Worm (Caenorhabditis elegans) whole organism, midembryonic: ENCODE data around the gene Y49F6B.20.
"Not testable (repeated sequence)": the region's sequence is repeated elsewhere in the genome, so short reads cannot be mapped to it uniquely, and the experiment has no call there.

Source experiments
- T22C8.4 ChIP-seq: fragments of 200-800 bp; sonication (Bioruptor generic); IDR thresholded peaks from 2 replicates; pipeline ENCODE4 v1.3.6; 2022; ENCODE audit warnings: missing genetic modification characterization, missing compliant biosample characterization
- cog-1 ChIP-seq: sonication (generic microtip); optimal IDR thresholded peaks from 2 replicates; lab custom pipeline; 2016; ENCODE audit warnings: missing genetic modification characterization, missing compliant biosample characterization
- flt-1 ChIP-seq: fragments of 200-800 bp; sonication (Bioruptor generic); IDR thresholded peaks from 2 replicates; pipeline ENCODE4 v1.3.6; 2022; ENCODE audit warnings: missing genetic modification characterization, missing compliant biosample characterization
- klf-2 ChIP-seq: fragments of 200-800 bp; sonication (Bioruptor generic); conservative IDR thresholded peaks from 2 replicates; pipeline ENCODE4 v1.3.6; 2022; ENCODE audit warnings: missing genetic modification reagents, missing genetic modification characterization, missing compliant biosample characterization
- med-1 ChIP-seq: sonication (generic microtip); optimal IDR thresholded peaks from 2 replicates; lab custom pipeline; 2017; ENCODE audit warnings: missing genetic modification characterization, mild to moderate bottlenecking, missing compliant biosample characterization, antibody characterized with exemption, missing genetic modification reagents; ENCODE audit not compliant: insufficient read depth
- ref-1 ChIP-seq: fragments of 200-800 bp; sonication (Bioruptor generic); conservative IDR thresholded peaks from 2 replicates; pipeline ENCODE4 v1.3.6; 2022; ENCODE audit warnings: missing genetic modification reagents, missing genetic modification characterization, missing compliant biosample characterization
- tab-1 ChIP-seq: fragments of 200-800 bp; sonication (Bioruptor generic); IDR thresholded peaks from 2 replicates; pipeline ENCODE4 v1.3.6; 2022; ENCODE audit warnings: missing genetic modification characterization, missing compliant biosample characterization
- ztf-23 ChIP-seq: fragments of 200-800 bp; sonication (Bioruptor generic); IDR thresholded peaks from 2 replicates; pipeline ENCODE4 v1.3.6; 2022; ENCODE audit warnings: missing genetic modification reagents, missing genetic modification characterization, missing compliant biosample characterization
- ztf-29 ChIP-seq: fragments of 200-800 bp; sonication (Bioruptor generic); IDR thresholded peaks from 2 replicates; pipeline ENCODE4 v1.3.6; 2022; ENCODE audit warnings: missing genetic modification reagents, missing genetic modification characterization, missing compliant biosample characterization

Gene Y49F6B.20

DNA sequence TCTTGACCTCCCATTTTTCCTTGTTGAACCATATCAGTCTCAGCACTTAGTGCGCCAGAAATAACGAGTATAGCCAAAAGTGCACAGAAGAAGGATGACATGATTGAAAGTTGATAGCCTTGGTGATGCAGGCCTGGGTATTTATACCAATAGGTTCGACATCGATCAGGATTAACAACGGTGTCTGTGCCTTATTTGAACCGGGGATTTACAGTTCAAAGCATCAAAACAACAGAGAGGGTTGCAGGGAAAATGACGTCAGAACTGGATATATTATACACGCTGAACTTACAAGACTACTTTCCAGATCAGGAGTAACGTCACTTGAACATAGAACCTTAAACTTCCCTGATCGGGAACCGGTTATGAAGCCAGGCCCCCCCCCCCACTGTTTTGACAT, 1.9 kb upstream of the Y49F6B.20 start, which contains the start of gene Y49F6B.12:
TSS of gene Y49F6B.12 (minus strand) at position 101 of the 400 bp plus-strand sequence.
- TF ChIP-seq flt-1 (no peak), klf-2 (GFP tag; lab: Robert Waterston, UW) (no peak), ztf-29 (GFP tag; lab: Robert Waterston, UW) (no peak), cog-1 (no peak), T22C8.4 (GFP tag; lab: Robert Waterston, UW) (no peak), ref-1 (GFP tag; lab: Robert Waterston, UW) (no peak), tab-1 (no peak)

ce11 chrII:3471603-3472002, 1.2 kb upstream of the Y49F6B.20 start, which contains the start of gene Y49F6B.13:
Gene Y49F6B.13, minus strand, starts transcription at chrII:3471703.
- TF ChIP-seq cog-1 (no peak), ref-1 (GFP tag; lab: Robert Waterston, UW) (no peak), T22C8.4 (GFP tag; lab: Robert Waterston, UW) (no peak), flt-1 (no peak)

DNA sequence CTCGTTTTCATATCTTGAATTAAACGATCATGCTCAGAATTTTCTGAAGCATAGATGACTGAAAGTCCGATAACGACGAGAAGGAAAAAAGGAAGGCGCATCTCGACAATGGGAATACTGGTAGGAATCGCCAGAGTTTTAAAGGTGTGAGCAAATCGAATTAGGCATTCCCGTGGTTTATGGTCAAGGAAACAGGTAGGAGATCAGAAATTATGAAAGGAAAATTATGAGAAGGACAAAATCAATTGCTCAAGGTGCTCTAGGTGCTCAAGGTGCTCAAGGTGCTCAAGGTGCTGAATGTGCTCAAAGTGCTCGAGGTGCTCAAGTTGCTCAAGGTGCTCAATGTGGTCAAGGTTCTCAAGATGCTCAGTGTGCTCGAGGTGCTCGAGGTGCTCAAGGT, 5.9 kb downstream of the Y49F6B.20 start, which contains the start of gene C16C8.10:
TSS of gene C16C8.10 (minus strand) at position 101 of the 400 bp plus-strand sequence.
- not testable (repeated sequence) for TF ChIP-seq T22C8.4 (GFP tag; lab: Robert Waterston, UW); ref-1 (GFP tag; lab: Robert Waterston, UW); tab-1

DNA sequence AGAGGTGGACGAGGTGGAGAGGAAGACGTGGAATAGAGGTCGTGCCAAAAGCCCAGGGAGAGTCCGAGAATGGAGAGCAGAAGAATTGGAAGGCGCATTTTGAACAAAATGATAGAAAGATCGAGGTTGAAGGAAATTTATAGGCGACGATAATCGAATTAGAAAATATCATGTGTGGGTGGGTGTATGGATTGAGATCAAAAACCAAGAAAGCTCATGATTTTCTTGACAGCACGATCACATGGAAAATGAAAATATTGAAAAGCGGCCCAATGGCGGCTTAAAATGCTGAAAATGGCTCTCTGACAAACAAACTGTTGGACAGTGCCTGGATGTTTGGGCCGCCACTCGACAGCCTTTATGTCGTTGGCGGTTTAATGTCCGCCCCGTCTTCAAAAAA, 7.4 kb downstream of the Y49F6B.20 start, which contains the start of gene C16C8.9:
TSS of gene C16C8.9 (minus strand) at position 101 of the 400 bp plus-strand sequence.
- TF ChIP-seq ztf-23 (GFP tag; lab: Robert Waterston, UW) (no peak), T22C8.4 (GFP tag; lab: Robert Waterston, UW) (no peak), cog-1 (no peak), ztf-29 (GFP tag; lab: Robert Waterston, UW) (no peak), tab-1 (no peak), flt-1 (no peak)

DNA sequence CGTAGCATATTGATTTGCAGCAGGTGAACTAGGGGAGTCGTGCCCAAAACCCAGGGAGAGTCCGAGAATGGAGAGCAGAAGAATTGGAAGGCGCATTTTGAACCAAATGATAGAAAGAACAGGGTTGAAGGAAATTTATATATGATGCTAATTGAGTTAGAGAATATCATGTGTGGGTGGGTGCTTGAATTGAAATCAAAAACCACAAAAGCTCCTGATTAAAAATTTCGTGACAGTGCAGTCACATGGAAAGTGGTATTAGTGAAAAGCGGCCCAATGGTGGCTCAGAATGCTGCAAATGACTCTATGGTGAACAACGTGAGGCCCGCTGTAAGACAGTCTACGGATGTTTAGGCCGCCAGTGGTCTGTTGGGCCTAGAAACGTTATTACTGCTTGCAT, 8.9 kb downstream of the Y49F6B.20 start, which contains the start of gene C16C8.8:
TSS of gene C16C8.8 (minus strand) at position 101 of the 400 bp plus-strand sequence.
- TF ChIP-seq T22C8.4 (GFP tag; lab: Robert Waterston, UW): no peak
- no peak for TF ChIP-seq ref-1 (GFP tag; lab: Robert Waterston, UW)
- no peak for TF ChIP-seq ztf-23 (GFP tag; lab: Robert Waterston, UW)
- TF ChIP-seq tab-1: no peak

DNA sequence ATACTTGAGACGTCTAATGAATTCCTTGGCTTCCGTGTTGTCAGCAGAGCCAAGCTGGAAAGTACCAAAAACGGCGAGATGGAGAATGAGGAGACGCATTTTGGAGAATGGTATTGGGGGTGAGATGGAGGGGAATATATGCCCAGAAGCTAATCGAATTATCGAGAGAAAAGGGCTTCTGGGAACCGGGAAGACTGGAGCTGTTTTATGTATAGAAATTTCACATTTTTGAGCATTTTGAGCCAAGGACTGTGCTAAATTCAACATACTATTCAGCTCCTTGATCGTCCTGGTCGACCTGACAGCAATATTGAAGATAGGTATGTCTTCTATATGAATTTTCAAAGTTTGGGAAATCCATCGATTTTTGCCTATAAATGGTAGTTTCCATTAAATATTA, 10.4 kb downstream of the Y49F6B.20 start, which contains the start of gene C16C8.7:
TSS of gene C16C8.7 (minus strand) at position 101 of the 400 bp plus-strand sequence.
- no peak for TF ChIP-seq ref-1 (GFP tag; lab: Robert Waterston, UW)

ce11 chrII:3459199-3459598, 11.2 kb downstream of the Y49F6B.20 start:
- TF ChIP-seq ztf-29 (GFP tag; lab: Robert Waterston, UW) (no peak), ztf-23 (GFP tag; lab: Robert Waterston, UW) (no peak), flt-1 (no peak), ref-1 (GFP tag; lab: Robert Waterston, UW) (no peak), klf-2 (GFP tag; lab: Robert Waterston, UW) (no peak), cog-1 (no peak), med-1 (GFP tag; lab: Kevin White, UChicago) (no peak), tab-1 (no peak)

DNA sequence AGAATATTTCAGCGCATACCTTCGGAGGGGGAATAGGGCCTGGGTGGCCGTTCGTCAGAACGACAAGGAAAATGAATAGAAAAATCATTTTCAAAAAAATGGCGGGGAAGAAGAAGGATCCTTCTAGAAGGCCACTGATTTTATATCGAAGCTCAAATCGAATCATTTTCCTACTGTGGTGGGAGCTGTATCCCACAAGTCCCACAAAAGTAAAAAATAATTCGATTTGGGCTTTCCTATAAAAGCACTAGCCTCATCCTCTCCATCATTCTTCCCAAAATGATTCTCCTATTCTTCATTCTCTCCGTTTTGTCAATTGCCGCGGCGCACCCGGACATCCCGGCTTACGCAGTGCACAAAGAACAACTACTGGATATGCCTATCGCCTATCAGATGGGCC, 12.2 kb downstream of the Y49F6B.20 start, which contains the start of the genes C16C8.26 and C16C8.19:
TSS of gene C16C8.26 (minus strand) at position 101 of the 400 bp plus-strand sequence.
TSS of gene C16C8.19 (plus strand) at position 279 of the 400 bp plus-strand sequence.
- no peak for TF ChIP-seq klf-2 (GFP tag; lab: Robert Waterston, UW)
- TF ChIP-seq med-1 (GFP tag; lab: Kevin White, UChicago): no peak
- TF ChIP-seq ref-1 (GFP tag; lab: Robert Waterston, UW): no peak
- TF ChIP-seq T22C8.4 (GFP tag; lab: Robert Waterston, UW): no peak
- TF ChIP-seq tab-1: no peak
- no peak for TF ChIP-seq ztf-23 (GFP tag; lab: Robert Waterston, UW)
- no peak; the same call in 1 of the 2 replicates for TF ChIP-seq ztf-29 (GFP tag; lab: Robert Waterston, UW)
- no peak for TF ChIP-seq cog-1

DNA sequence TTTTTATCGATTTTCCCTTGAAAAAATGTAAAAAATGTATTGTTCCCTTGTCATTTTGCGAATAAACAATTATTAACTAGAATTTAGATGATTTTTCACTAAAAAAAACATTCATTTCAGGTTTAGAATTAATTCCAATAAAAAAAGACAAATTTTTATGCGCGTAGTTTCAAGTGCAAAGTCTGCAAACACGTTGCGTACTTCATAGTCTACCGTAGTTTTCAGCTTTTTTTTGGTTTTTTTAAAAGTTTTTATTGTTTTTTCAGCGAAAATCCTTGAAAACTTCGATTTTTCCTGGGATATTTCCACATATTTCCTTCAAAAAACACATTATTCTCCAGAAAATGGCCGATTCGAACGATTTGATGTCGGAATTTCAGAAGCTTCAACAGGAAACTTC, 16.9 kb downstream of the Y49F6B.20 start, which contains the start of gene C16C8.11:
TSS of gene C16C8.11 (plus strand) at position 188 of the 400 bp plus-strand sequence.
- no peak for TF ChIP-seq flt-1
- no peak for TF ChIP-seq T22C8.4 (GFP tag; lab: Robert Waterston, UW)
- TF ChIP-seq tab-1: no peak
- no peak for TF ChIP-seq ztf-23 (GFP tag; lab: Robert Waterston, UW)
- no peak for TF ChIP-seq cog-1
- no peak for TF ChIP-seq ref-1 (GFP tag; lab: Robert Waterston, UW)
- no peak for TF ChIP-seq ztf-29 (GFP tag; lab: Robert Waterston, UW)
- no peak for TF ChIP-seq med-1 (GFP tag; lab: Kevin White, UChicago)
- no peak for TF ChIP-seq klf-2 (GFP tag; lab: Robert Waterston, UW)

ce11 chrII:3452421-3452820, 18.0 kb downstream of the Y49F6B.20 start, which contains the start of gene C16C8.12:
Gene C16C8.12, plus strand, starts transcription at chrII:3452721.
- TF ChIP-seq flt-1 (no peak), T22C8.4 (GFP tag; lab: Robert Waterston, UW) (no peak), ref-1 (GFP tag; lab: Robert Waterston, UW) (no peak), cog-1 (no peak), klf-2 (GFP tag; lab: Robert Waterston, UW) (no peak), ztf-29 (GFP tag; lab: Robert Waterston, UW) (no peak), tab-1 (no peak), ztf-23 (GFP tag; lab: Robert Waterston, UW) (no peak)

DNA sequence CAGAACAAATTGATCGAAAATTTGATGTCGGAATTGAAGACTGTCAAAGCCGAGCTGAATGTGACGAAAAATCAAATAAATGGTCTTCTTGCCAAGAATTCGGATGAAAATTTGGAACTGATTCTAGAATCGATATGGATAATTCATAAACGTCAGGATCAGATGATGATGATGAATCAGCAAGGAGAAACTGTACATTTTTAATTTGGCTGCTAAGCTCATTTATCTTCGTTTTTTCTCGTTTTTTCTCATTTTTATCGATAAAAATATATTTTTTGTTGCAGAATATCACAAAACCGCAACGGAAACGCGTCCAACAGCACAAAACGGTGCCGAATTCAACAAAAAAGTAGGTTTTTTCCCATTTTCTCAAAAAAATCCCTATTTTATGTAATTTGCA, 20.9 kb downstream of the Y49F6B.20 start, which contains the start of gene C16C8.14:
TSS of gene C16C8.14 (plus strand) at position 301 of the 400 bp plus-strand sequence.
- TF ChIP-seq flt-1; tab-1; T22C8.4 (GFP tag; lab: Robert Waterston, UW): not testable (repeated sequence)
